Worm (Caenorhabditis elegans): ENCODE results near the gene tbx-33.

tbx-33 gene

ce11 chrIII:11641347-11641746 lies 4.7 kb upstream of the tbx-33 start:
- TF ChIP-seq dao-5 (tag; optimal IDR thresholded peaks at IDR 0.05) (no peak), W03F9.2 (tag; optimal IDR thresholded peaks at IDR 0.05) (no peak), him-1 (tag; optimal IDR thresholded peaks at IDR 0.05) (no peak)

ce11 chrIII:11635000-11635399 lies 1.6 kb downstream of the tbx-33 start:
- TF ChIP-seq W03F9.2 (tag; optimal IDR thresholded peaks at IDR 0.05): no peak
- no peak for TF ChIP-seq him-1 (tag; optimal IDR thresholded peaks at IDR 0.05)
- no peak for TF ChIP-seq dao-5 (tag; optimal IDR thresholded peaks at IDR 0.05)

DNA sequence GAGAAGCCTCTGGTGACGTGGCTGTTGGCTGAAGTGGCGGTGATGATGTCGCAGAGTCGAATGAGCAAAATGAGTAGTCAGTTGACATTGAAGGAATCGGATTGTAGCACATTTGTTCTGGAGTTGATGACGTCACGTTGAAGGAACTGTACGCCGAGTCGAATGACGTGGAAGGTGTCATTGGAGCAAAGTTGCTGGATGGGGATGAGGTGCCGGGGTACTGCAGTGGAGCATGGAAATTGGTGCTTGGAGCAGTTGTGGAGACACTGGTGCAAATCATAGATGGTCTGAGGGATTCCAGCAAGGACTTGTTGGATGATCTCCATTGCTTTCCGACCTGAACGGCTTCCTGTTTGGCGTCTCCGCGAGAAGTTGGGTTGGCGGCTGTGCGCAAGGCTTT lies 3.2 kb downstream of the tbx-33 start:
- TF ChIP-seq W03F9.2 (tag; optimal IDR thresholded peaks at IDR 0.05) (no peak), him-1 (tag; optimal IDR thresholded peaks at IDR 0.05) (no peak), dao-5 (tag; optimal IDR thresholded peaks at IDR 0.05) (no peak)

DNA sequence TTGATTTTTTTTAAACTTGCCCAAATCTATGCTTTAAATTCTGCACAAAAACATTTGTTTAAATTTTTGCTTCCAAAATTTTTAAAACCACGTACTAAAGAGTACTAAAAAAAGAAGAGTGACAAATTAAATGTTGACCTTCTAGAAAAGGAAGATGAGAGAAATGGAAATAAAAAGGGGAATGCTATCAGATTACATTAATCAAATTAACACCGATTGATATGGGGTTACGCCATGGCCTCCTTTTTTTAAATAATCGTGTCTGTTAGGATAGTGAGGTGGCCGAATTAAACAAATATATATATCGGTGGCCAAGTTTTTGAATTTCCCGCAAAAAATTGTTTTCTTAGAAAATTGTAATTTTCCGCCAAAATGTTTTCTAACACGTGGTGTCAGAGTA lies 4.3 kb downstream of the tbx-33 start:
- no peak for TF ChIP-seq dao-5 (tag; optimal IDR thresholded peaks at IDR 0.05)
- no peak for TF ChIP-seq W03F9.2 (tag; optimal IDR thresholded peaks at IDR 0.05)
- no peak for TF ChIP-seq him-1 (tag; optimal IDR thresholded peaks at IDR 0.05)

- TF ChIP-seq W03F9.2 (tag; optimal IDR thresholded peaks at IDR 0.05): no peak
- no peak for TF ChIP-seq him-1 (tag; optimal IDR thresholded peaks at IDR 0.05)
- TF ChIP-seq dao-5 (tag; optimal IDR thresholded peaks at IDR 0.05): no peak
These were observed 5.5 kb downstream of the tbx-33 start for ce11 chrIII:11631111-11631510.

DNA sequence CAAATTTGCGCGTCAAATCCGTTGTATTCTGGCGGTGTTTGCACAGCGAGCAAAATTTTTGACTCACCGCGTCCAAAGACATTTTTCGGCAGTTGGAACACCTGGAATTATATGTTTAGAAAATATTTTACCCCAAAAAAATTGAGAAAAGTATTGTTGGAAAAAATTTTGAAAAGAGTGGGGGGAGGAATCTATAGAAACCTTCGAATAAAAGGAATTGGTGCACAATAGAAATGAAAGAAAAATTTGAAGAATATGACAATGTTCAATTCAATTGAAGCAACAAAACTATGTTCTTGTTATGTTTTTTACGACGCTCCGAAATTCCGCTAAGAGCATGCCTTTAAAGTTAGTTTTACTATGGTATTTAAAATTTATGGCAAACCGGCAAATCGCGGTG lies 7.3 kb downstream of the tbx-33 start, which contains the start of gene Y66A7A.7:
Gene Y66A7A.7 (minus strand): TSS at position 101 of the 400 bp plus-strand sequence.
- no peak for TF ChIP-seq him-1 (tag; optimal IDR thresholded peaks at IDR 0.05)
- no peak for TF ChIP-seq dao-5 (tag; optimal IDR thresholded peaks at IDR 0.05)
- no peak for TF ChIP-seq W03F9.2 (tag; optimal IDR thresholded peaks at IDR 0.05)

DNA sequence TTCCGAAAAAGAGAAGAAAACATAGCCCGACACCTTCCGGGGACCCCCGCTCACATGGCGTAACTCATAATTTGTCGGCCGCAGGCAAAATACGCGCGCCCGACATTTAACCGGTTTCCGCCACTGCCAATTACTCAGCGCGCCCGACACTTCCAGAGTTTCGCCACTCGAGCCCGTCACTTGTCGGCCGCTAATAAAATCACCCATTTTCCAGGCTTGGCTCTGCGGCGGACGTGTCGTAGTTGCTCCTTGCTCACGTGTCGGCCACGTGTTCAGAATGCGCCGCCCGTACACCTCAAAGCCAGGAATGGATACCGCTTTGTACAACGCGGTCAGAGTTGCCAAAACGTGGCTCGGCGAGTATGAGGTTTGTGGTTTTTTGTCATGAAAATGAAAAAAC lies 9.0 kb downstream of the tbx-33 start:
- no peak for TF ChIP-seq dao-5 (tag; optimal IDR thresholded peaks at IDR 0.05)
- TF ChIP-seq him-1 (tag; optimal IDR thresholded peaks at IDR 0.05): no peak
- no peak for TF ChIP-seq W03F9.2 (tag; optimal IDR thresholded peaks at IDR 0.05)

DNA sequence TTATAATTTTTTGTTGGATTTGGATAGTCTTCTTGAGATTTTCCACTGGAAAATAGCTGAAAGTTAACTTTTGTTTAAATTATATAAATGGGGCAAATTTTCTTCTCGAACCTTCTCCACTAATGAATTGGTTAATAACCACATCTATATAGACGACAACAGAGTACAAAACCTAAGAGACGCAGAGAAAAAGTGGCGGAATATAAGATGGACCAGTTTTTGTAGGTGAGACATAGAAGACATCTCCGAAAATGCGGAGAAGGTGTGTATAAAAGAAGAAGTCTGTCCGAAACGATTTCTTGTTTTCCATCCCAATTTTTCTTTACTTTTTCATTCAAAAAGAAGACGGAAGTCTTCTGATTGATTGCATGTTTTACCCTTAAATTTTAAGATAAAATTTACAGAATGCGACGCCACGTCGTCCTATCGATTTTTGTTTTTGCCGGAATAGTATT lies 11.8 kb downstream of the tbx-33 start, which contains the start of gene gly-8:
Gene gly-8 (plus strand): TSS at position 405 of the 455 bp plus-strand sequence.
- TF ChIP-seq him-1 (tag; optimal IDR thresholded peaks at IDR 0.05): no peak

DNA sequence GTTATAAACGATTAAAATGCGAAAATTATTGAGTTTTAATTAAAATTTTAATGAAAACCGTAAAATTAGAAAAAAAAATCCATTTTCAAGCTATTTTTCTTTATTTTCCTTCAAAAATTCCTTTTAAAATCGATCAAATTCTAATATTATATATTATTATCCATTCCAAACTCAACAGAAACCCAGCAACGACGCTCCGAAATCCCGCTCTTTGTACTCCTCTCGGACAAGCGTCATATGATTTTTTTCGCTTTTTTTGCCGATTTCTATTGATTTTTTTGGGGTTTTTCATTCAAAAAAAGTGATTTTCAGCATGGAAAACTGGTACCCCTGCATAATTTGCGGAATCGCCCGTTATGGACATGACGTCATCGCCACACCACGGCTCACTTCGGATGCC lies 20.2 kb downstream of the tbx-33 start, which contains the start of gene ceh-91:
Gene ceh-91 (plus strand): TSS at position 301 of the 400 bp plus-strand sequence.
- TF ChIP-seq him-1 (tag; optimal IDR thresholded peaks at IDR 0.05): no peak
- TF ChIP-seq W03F9.2 (tag; optimal IDR thresholded peaks at IDR 0.05): no peak
- TF ChIP-seq dao-5 (tag; optimal IDR thresholded peaks at IDR 0.05): no peak

DNA sequence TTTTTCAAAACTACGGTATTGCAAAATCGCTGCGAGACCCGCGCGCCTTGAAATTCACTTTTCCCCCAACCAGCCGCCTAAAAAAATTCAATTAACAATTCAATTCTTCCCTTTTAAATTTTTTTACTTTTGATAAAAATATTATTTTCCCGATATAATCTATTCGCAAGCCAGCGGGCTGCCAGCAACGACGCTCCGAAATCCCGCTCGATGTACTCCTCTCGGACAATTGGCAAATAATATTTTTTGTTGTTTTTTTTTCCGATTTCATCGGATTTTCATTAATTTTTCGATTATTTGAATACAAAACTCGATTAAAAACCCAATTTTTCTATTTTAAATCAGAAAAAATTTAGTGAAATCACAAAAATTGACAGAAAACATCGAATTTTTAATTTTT lies 20.8 kb downstream of the tbx-33 start:
- no peak for TF ChIP-seq him-1 (tag; optimal IDR thresholded peaks at IDR 0.05)
- TF ChIP-seq W03F9.2 (tag; optimal IDR thresholded peaks at IDR 0.05): no peak
- no peak for TF ChIP-seq dao-5 (tag; optimal IDR thresholded peaks at IDR 0.05)

DNA sequence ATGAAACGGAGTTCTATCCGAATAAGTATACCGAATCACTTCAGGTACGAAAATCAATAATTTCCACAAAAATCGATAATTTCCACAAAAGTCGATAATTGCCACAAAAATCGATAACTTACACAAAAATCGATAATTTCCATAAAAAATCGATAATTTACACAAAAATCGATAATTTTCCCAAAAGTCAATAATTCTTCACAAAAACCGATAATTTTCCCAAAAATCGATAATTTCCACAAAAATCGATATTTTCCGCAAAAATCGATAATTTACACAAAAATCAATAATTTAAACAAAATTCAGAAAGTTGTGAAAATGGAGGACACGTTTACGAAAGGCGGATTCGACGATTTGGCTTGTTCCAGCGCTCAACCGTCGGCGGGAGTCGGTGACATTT lies 21.8 kb downstream of the tbx-33 start:
- no peak for TF ChIP-seq dao-5 (tag; optimal IDR thresholded peaks at IDR 0.05)
- TF ChIP-seq W03F9.2 (tag; optimal IDR thresholded peaks at IDR 0.05): no peak
- no peak for TF ChIP-seq him-1 (tag; optimal IDR thresholded peaks at IDR 0.05)

DNA sequence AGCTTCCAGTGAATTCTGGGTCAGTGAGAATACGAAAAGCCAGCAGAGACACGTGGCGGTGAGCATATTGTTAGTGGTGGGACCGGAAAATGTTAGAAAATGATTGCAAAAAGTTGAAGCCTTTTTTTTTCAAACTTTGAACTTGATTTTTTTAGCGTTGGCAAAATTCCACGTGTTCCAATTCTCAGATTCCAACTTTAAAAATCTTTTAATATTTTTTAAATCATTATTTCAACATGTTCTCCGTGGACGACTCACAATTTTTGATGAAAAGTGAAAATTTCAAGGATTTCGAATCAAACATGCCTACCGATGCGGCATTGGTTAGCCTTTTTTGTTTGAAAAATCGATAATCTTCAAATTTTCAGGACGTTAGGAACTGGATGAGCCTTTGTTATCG lies 24.3 kb downstream of the tbx-33 start, which contains the start of the genes Y66A7A.9 and Y66A7A.4:
Gene Y66A7A.9 (minus strand): TSS at position 101 of the 400 bp plus-strand sequence.
Gene Y66A7A.4 (plus strand): TSS at position 237 of the 400 bp plus-strand sequence.
- TF ChIP-seq dao-5 (tag; optimal IDR thresholded peaks at IDR 0.05) (no peak), W03F9.2 (tag; optimal IDR thresholded peaks at IDR 0.05) (no peak), him-1 (tag; optimal IDR thresholded peaks at IDR 0.05) (no peak)

DNA sequence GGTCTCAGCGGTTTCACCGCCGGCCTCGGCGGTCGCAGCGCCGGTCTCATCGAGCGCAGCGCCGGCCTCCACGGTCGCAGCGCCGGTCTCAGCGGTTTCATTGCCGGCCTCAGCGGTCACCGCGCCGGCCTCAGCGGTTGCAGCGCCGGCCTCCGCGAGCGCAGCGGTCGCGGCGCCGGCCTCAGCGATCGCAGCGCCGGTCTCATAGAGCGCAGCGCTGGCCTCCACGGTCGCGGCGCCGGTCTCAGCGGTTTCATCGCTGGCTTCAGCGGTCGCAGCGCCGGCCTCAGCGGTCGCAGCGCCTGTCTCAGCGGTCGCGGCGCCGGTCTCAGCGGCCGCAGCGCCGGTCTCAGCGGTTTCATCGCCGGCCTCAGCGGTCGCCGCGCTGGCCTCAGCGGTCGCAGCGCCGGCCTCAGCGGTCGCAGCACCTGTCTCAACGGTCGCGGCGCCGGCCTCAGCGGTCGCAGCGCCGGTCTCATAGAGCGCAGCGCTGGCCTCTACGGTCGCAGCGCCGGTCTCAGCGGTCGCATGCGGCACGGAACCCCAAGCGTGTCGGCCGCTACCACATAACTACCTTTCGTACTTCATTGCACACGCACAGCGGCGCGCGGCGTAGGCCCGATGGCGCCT lies 24.9 kb downstream of the tbx-33 start:
- no peak for TF ChIP-seq him-1 (tag; optimal IDR thresholded peaks at IDR 0.05)
- no peak for TF ChIP-seq dao-5 (tag; optimal IDR thresholded peaks at IDR 0.05)
- no peak for TF ChIP-seq W03F9.2 (tag; optimal IDR thresholded peaks at IDR 0.05)

DNA sequence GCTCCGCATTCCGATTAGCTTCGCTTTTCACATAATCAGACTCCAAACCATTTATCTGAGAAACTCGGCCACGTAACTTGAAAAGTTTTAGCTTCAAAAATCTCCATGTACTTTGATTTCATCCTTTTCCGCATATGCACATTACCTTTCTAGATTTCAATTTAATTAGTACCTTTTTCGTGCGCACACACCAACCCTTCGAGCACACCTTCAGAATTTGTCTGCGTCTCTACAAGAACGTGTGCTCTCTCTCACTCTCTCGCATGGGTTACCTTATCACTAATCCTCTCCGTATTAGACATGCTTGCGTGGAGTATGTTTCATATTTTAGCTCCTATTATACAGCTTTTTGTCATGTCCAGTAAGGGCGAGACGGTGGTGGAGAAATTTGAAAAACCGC lies 27.1 kb downstream of the tbx-33 start, which contains the start of gene Y66D12A.30:
Gene Y66D12A.30 (plus strand): TSS at position 301 of the 400 bp plus-strand sequence.
- TF ChIP-seq W03F9.2 (tag; optimal IDR thresholded peaks at IDR 0.05) (no peak), dao-5 (tag; optimal IDR thresholded peaks at IDR 0.05) (no peak), him-1 (tag; optimal IDR thresholded peaks at IDR 0.05) (no peak)

DNA sequence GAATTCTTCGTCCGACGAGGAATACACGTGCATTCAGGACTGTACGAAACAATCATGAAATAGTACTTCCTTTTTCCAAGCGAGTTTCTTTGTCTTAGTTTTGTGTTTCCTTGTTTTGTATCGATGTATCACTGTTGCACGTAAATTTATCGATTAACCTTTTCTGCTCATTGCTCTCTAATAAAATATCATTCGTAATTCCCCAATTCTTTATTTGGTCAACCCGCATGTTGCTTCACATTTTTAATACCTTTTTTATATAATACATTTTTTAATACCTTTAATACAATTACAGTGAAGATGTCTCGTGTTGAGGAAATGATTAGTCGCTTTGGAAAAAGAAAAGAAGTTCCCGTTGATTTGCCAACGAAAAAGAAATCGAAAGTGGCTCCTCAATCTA lies 28.8 kb downstream of the tbx-33 start, which contains the start of gene Y66D12A.1:
Gene Y66D12A.1 (plus strand): TSS at position 301 of the 400 bp plus-strand sequence.
- no peak for TF ChIP-seq him-1 (tag; optimal IDR thresholded peaks at IDR 0.05)
- no peak for TF ChIP-seq W03F9.2 (tag; optimal IDR thresholded peaks at IDR 0.05)
- TF ChIP-seq dao-5 (tag; optimal IDR thresholded peaks at IDR 0.05): no peak
